Worm (Caenorhabditis elegans) whole organism, L1 larva: ENCODE results near the gene srbc-75.

ENCODE experiments used
- C16A3.4 ChIP-seq: fragments of 150-350 bp; optimal IDR thresholded peaks from 2 replicates; lab custom pipeline; 2014; ENCODE audit warnings: missing biosample characterization, missing genetic modification characterization
- aha-1 ChIP-seq: fragments of 150-350 bp; optimal IDR thresholded peaks from 2 replicates; lab custom pipeline; 2014; ENCODE audit warnings: missing biosample characterization, missing genetic modification characterization
- ama-1 ChIP-seq: fragments of 150-350 bp; optimal IDR thresholded peaks from 2 replicates; lab custom pipeline; 2014
- blmp-1 ChIP-seq: fragments of 150-350 bp; optimal IDR thresholded peaks from 2 replicates; lab custom pipeline; 2014; ENCODE audit warnings: missing biosample characterization, missing genetic modification characterization
- ceh-63 ChIP-seq: fragments of 200-800 bp; sonication (Bioruptor generic); optimal IDR thresholded peaks from 2 replicates; lab custom pipeline; 2018; ENCODE audit warnings: mild to moderate bottlenecking, missing genetic modification characterization, missing compliant biosample characterization
- ceh-8 ChIP-seq: fragments of 200-800 bp; sonication (Bioruptor generic); optimal IDR thresholded peaks from 2 replicates; lab custom pipeline; 2018; ENCODE audit warnings: mild to moderate bottlenecking, missing genetic modification characterization, moderate library complexity, missing compliant biosample characterization
- dpl-1 ChIP-seq, 3 experiments: fragments of 150-350 bp in 2 of 3; sonication (generic microtip) in 1 of 3; optimal IDR thresholded peaks; 2 replicates each; lab custom pipeline; 2014 to 2017; ENCODE audit warnings: missing biosample characterization in 3 of 3, missing genetic modification characterization in 3 of 3, missing genetic modification reagents in 3 of 3
- efl-1 ChIP-seq, 4 experiments: fragments of 150-350 bp; optimal IDR thresholded peaks in 3 of 4; peaks in 1 of 4; 1 replicate in 1 of 4; 2 replicates in 3 of 4; lab custom pipeline; 2014; ENCODE audit warnings: missing biosample characterization in 2 of 4, missing genetic modification characterization in 2 of 4, missing genetic modification reagents in 2 of 4
- fkh-4 ChIP-seq: sonication (generic microtip); optimal IDR thresholded peaks from 2 replicates; lab custom pipeline; 2016; ENCODE audit warnings: missing compliant biosample characterization, missing genetic modification characterization, borderline replicate concordance
- fkh-8 ChIP-seq: sonication (generic microtip); optimal IDR thresholded peaks from 2 replicates; lab custom pipeline; 2016; ENCODE audit warnings: mild to moderate bottlenecking, missing genetic modification characterization, missing compliant biosample characterization
- grh-1 ChIP-seq: fragments of 200-800 bp; sonication (Bioruptor generic); IDR thresholded peaks from 2 replicates; pipeline ENCODE4 v1.3.6; 2022; ENCODE audit warnings: missing genetic modification reagents, missing genetic modification characterization, missing compliant biosample characterization
- lin-13 ChIP-seq: fragments of 150-350 bp; optimal IDR thresholded peaks from 2 replicates; lab custom pipeline; 2014; ENCODE audit warnings: missing biosample characterization, missing genetic modification reagents, missing genetic modification characterization
- lin-15B ChIP-seq: fragments of 150-350 bp; sonication (generic microtip); optimal IDR thresholded peaks from 3 replicates; lab custom pipeline; 2014; ENCODE audit warnings: missing biosample characterization, missing genetic modification characterization
- lin-35 ChIP-seq, 2 experiments: fragments of 150-350 bp; optimal IDR thresholded peaks; 2 replicates each; lab custom pipeline; 2014; ENCODE audit warnings: missing biosample characterization in 2 of 2, missing genetic modification characterization in 2 of 2, missing genetic modification reagents in 2 of 2
- lin-39 ChIP-seq: fragments of 150-350 bp; optimal IDR thresholded peaks from 2 replicates; lab custom pipeline; 2014; ENCODE audit warnings: missing biosample characterization, missing genetic modification reagents, missing genetic modification characterization
- mdl-1 ChIP-seq, 2 experiments: fragments of 150-350 bp; optimal IDR thresholded peaks; 2 replicates each; lab custom pipeline; 2014 to 2017; ENCODE audit warnings: missing biosample characterization in 2 of 2, missing genetic modification characterization in 2 of 2, inconsistent platforms in 1 of 2
- nhr-11 ChIP-seq: fragments of 150-350 bp; optimal IDR thresholded peaks from 2 replicates; lab custom pipeline; 2014; ENCODE audit warnings: missing biosample characterization, missing genetic modification characterization
- nhr-12 ChIP-seq: sonication (generic microtip); optimal IDR thresholded peaks from 2 replicates; lab custom pipeline; 2017; ENCODE audit warnings: missing biosample characterization, missing genetic modification characterization
- nhr-19 ChIP-seq: fragments of 200-800 bp; sonication (Bioruptor generic); conservative IDR thresholded peaks from 2 replicates; pipeline ENCODE4 v1.3.6; 2022; ENCODE audit warnings: missing genetic modification characterization, missing compliant biosample characterization
- nhr-20 ChIP-seq: sonication (generic microtip); optimal IDR thresholded peaks from 2 replicates; lab custom pipeline; 2016; ENCODE audit warnings: mild to moderate bottlenecking, missing genetic modification characterization, missing compliant biosample characterization
- nhr-71 ChIP-seq: sonication (generic microtip); optimal IDR thresholded peaks from 2 replicates; lab custom pipeline; 2016; ENCODE audit warnings: mild to moderate bottlenecking, missing genetic modification characterization, moderate library complexity, missing compliant biosample characterization
- nhr-76 ChIP-seq: sonication (generic microtip); optimal IDR thresholded peaks from 2 replicates; lab custom pipeline; 2017; ENCODE audit warnings: missing biosample characterization, missing genetic modification characterization
- nhr-77 ChIP-seq: fragments of 150-350 bp; optimal IDR thresholded peaks from 2 replicates; lab custom pipeline; 2014; ENCODE audit warnings: missing biosample characterization, missing genetic modification characterization
- nhr-90 ChIP-seq: sonication (generic microtip); optimal IDR thresholded peaks from 2 replicates; lab custom pipeline; 2016; ENCODE audit warnings: mild to moderate bottlenecking, missing genetic modification characterization, missing compliant biosample characterization; ENCODE audit not compliant: poor library complexity
- pax-3 ChIP-seq: fragments of 200-800 bp; sonication (Bioruptor generic); optimal IDR thresholded peaks from 2 replicates; lab custom pipeline; 2018; ENCODE audit warnings: mild to moderate bottlenecking, missing genetic modification characterization, moderate library complexity, missing compliant biosample characterization
- pqm-1 ChIP-seq: sonication (generic microtip); optimal IDR thresholded peaks from 3 replicates; lab custom pipeline; 2017; ENCODE audit warnings: missing biosample characterization, missing genetic modification characterization
- snu-23 ChIP-seq: sonication (generic microtip); optimal IDR thresholded peaks from 2 replicates; lab custom pipeline; 2016; ENCODE audit warnings: missing genetic modification characterization, missing compliant biosample characterization
- sptf-1 ChIP-seq: fragments of 150-350 bp; optimal IDR thresholded peaks from 2 replicates; lab custom pipeline; 2014; ENCODE audit warnings: missing biosample characterization, missing genetic modification characterization
- swsn-7 ChIP-seq: sonication (generic microtip); optimal IDR thresholded peaks from 2 replicates; lab custom pipeline; 2016; ENCODE audit warnings: missing genetic modification characterization, missing compliant biosample characterization
- tlp-1 ChIP-seq: fragments of 150-350 bp; optimal IDR thresholded peaks from 2 replicates; lab custom pipeline; 2014; ENCODE audit warnings: missing biosample characterization, missing genetic modification characterization
- unc-62 ChIP-seq: fragments of 150-350 bp; optimal IDR thresholded peaks from 2 replicates; lab custom pipeline; 2014; ENCODE audit warnings: missing biosample characterization, missing genetic modification reagents, missing genetic modification characterization
- unc-86 ChIP-seq: sonication (generic microtip); optimal IDR thresholded peaks from 2 replicates; lab custom pipeline; 2016; ENCODE audit warnings: missing genetic modification characterization, missing compliant biosample characterization
- unc-98 ChIP-seq: fragments of 200-800 bp; sonication (Bioruptor generic); IDR thresholded peaks from 2 replicates; pipeline ENCODE4 v1.3.6; 2022; ENCODE audit warnings: missing genetic modification characterization, missing compliant biosample characterization
- vab-15 ChIP-seq: sonication (generic microtip); optimal IDR thresholded peaks from 2 replicates; lab custom pipeline; 2017; ENCODE audit warnings: missing genotype, mild to moderate bottlenecking, missing genetic modification characterization, missing compliant biosample characterization
- zip-4 ChIP-seq: fragments of 200-800 bp; sonication (Bioruptor generic); optimal IDR thresholded peaks from 2 replicates; lab custom pipeline; 2018; ENCODE audit warnings: mild to moderate bottlenecking, missing genetic modification characterization, moderate library complexity, missing compliant biosample characterization
- ztf-4 ChIP-seq: fragments of 150-350 bp; optimal IDR thresholded peaks from 2 replicates; lab custom pipeline; 2014; ENCODE audit warnings: missing biosample characterization, missing genetic modification characterization

srbc-75 gene

DNA sequence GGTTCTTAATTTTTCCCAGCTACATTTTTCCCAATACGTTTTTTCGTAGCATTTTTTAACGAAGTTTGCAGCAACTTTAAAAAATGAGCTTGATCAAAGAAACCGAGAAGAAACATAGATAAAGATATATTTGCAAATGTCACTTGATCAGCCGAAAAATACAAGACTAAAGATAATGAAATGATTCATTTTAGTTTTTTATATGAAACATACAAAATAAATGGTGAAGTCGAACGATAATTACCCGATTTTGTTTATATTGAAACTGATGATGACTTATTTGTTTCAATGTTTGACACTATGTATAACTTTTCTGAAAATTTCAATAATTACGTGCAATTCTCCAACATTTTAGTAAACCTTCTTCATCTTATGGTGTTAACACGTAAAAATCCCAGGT lies 14.7 kb downstream of the srbc-75 start, which contains the start of gene srw-22:
TSS of gene srw-22 (plus strand) at position 301 of the 400 bp plus-strand sequence.
- TF ChIP-seq zip-4 (GFP tag; lab: Kevin White, UChicago) (no peak), fkh-8 (tag; lab: Kevin White, UChicago) (no peak), pax-3 (no peak), aha-1 (tag; lab: Kevin White, UChicago) (no peak), ztf-4 (no peak), mdl-1 (tag; optimal IDR thresholded peaks at IDR 0.05; lab: Kevin White, UChicago) (no peak), nhr-90 (no peak), unc-86 (tag; lab: Kevin White, UChicago) (no peak), nhr-71 (tag; lab: Kevin White, UChicago) (no peak), vab-15 (tag; lab: Kevin White, UChicago) (no peak), efl-1 (optimal IDR thresholded peaks at IDR 0.05; lab: Kevin White, UChicago) (no peak), efl-1 (GFP tag; optimal IDR thresholded peaks at IDR 0.05 in 1 of 2; lab: Kevin White, UChicago) (no peak), swsn-7 (tag; lab: Kevin White, UChicago) (no peak), nhr-76 (tag; lab: Kevin White, UChicago) (no peak), nhr-11 (no peak), snu-23 (GFP tag; lab: Kevin White, UChicago) (no peak), nhr-12 (tag; lab: Kevin White, UChicago) (no peak), lin-15B (no peak)

DNA sequence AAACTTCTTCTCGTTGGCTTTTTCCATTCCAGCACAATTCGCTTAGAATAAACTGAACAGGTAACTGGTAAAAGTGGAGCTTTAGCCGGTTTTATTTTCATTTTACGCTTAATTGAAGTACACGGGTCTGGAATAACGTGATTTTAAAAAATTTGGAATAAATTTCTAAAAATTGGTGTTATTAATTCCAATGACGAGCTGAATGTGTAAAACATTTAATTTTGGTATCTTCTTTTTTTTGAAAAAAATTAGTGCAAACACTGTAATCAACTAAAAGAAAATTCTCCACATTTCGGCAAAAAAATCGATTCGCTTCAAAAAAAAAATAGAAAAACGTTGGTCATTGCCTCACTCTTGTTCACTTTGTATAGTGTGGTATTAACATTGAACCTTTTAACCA lies 18.6 kb downstream of the srbc-75 start, which contains the start of gene T10H4.4:
TSS of gene T10H4.4 (minus strand) at position 101 of the 400 bp plus-strand sequence.
- TF ChIP-seq nhr-12 (tag; lab: Kevin White, UChicago) (no peak), swsn-7 (tag; lab: Kevin White, UChicago) (no peak), fkh-4 (no peak), ceh-8 (GFP tag; lab: Kevin White, UChicago) (no peak), unc-98 (GFP tag; lab: Robert Waterston, UW) (no peak), dpl-1 (GFP tag; optimal IDR thresholded peaks at IDR 0.05; lab: Kevin White, UChicago) (no peak), unc-62 (GFP tag; lab: Kevin White, UChicago) (no peak)

DNA sequence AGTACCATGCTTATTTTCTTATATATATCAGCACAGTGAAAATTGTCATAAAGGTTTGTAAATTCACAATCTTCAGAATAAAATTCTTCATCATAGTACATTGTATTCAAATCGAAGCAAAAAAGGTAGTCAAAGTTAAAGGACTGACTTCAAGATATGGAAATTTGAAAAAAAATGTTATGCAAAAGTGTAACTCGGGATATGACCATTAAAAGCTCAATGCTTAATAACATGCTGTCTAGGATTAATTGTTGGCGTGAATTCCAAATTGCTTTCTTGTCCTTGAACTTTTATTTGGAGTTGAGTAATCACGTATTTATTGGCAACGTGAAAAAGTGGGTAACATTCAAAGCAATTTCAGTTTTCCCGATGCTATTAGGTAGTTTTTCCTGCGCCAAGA lies 21.1 kb downstream of the srbc-75 start, which contains the start of gene srw-16:
TSS of gene srw-16 (minus strand) at position 101 of the 400 bp plus-strand sequence.
- TF ChIP-seq fkh-4 (no peak), blmp-1 (no peak), nhr-19 (GFP tag; lab: Robert Waterston, UW) (no peak), nhr-20 (tag; lab: Kevin White, UChicago) (no peak), tlp-1 (tag; lab: Kevin White, UChicago) (no peak), lin-35 (GFP tag; optimal IDR thresholded peaks at IDR 0.05; lab: Kevin White, UChicago) (no peak), pqm-1 (tag; lab: Kevin White, UChicago) (no peak), grh-1 (no peak), ama-1 (lab: Kevin White, UChicago) (no peak), sptf-1 (no peak)

DNA sequence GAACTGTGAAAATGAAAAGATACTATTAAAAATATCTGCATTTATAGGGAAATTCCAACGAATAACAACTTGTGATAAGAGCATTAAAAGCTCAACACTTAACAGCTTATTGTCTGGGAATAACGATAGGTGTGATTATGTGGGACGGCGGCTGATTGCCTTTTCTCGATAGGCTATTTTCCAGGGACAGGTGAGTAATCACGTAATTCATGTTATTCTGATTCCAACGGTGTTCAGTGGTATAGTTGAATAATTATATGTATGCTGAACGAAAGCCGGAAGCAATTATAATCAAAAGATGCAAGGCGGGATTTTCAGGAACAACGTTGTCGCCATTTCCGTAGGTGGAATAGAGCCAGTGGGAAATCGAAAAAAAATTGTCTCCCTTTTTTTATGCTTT lies 23.3 kb downstream of the srbc-75 start, which contains the start of gene srw-17:
TSS of gene srw-17 (minus strand) at position 101 of the 400 bp plus-strand sequence.
- TF ChIP-seq C16A3.4 (no peak), lin-39 (tag; lab: Kevin White, UChicago) (no peak), grh-1 (no peak), nhr-77 (tag; lab: Kevin White, UChicago) (no peak), vab-15 (tag; lab: Kevin White, UChicago) (no peak), swsn-7 (tag; lab: Kevin White, UChicago) (no peak), dpl-1 (GFP tag; optimal IDR thresholded peaks at IDR 0.05; lab: Kevin White, UChicago) (no peak), unc-86 (tag; lab: Kevin White, UChicago) (no peak), ceh-63 (GFP tag; lab: Kevin White, UChicago) (no peak), lin-13 (GFP tag; lab: Kevin White, UChicago) (no peak)
